Worm (Caenorhabditis elegans): ENCODE measurements around the gene F26C11.3.
A peak's percentile ranks its signal among the peaks of the same experiment; 100 is the strongest.

F26C11.3 gene

DNA sequence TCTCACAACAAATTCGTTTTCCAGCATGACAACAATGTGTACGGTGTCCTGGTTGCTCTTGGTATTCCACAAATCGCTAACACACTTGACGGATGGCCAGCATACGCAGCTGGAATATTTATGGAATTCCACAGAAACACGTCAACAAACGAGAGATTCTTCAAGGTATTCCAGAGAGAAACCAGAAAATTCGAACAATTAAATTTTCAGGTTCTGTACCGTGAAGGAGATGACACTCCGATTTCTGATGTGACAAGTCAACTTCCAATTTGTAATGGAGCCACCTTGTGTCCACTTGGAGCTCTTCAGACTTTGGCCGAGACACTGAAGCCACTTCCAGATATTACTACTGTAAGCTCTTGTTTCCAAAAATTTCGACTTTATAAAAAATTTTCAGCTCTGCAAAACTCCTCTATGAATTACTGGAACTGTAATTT is 19.1 kb upstream of the F26C11.3 start (continued):
- TF ChIP-seq snpc-4 (GFP tag; optimal IDR thresholded peaks at IDR 0.05) (no peak), snpc-4 (tag; optimal IDR thresholded peaks at IDR 0.05) (peak in 1 of 4 experiments; percentile 3), lag-1 (GFP tag; IDR thresholded peaks at IDR 0.05) (no peak), mcd-1 (GFP tag; IDR thresholded peaks at IDR 0.05) (no peak), madf-10 (tag; optimal IDR thresholded peaks at IDR 0.05) (peak; percentile 51), K12H6.12 (tag; optimal IDR thresholded peaks at IDR 0.05) (no peak), F10E7.11 (tag; optimal IDR thresholded peaks at IDR 0.05) (no peak), ztf-6 (GFP tag; IDR thresholded peaks at IDR 0.05) (no peak), unc-130 (GFP tag; optimal IDR thresholded peaks at IDR 0.05) (no peak), Y53F4B.3 (GFP tag; IDR thresholded peaks at IDR 0.05) (no peak), B0035.1 (tag; optimal IDR thresholded peaks at IDR 0.05) (peak; percentile 71), egl-18 (GFP tag; IDR thresholded peaks at IDR 0.05) (no peak), sdz-38 (tag; optimal IDR thresholded peaks at IDR 0.05) (no peak), egl-44 (GFP tag; IDR thresholded peaks at IDR 0.05) (no peak), hmg-1.2 (GFP tag; IDR thresholded peaks at IDR 0.05) (no peak), tlf-1 (GFP tag; optimal IDR thresholded peaks at IDR 0.05) (peak; percentile 64), tbp1 (GFP tag; optimal IDR thresholded peaks at IDR 0.05) (peak; percentile 41), somi-1 (GFP tag; optimal IDR thresholded peaks at IDR 0.05) (no peak), bed-1 (GFP tag; IDR thresholded peaks at IDR 0.05) (no peak), xnd-1 (tag; optimal IDR thresholded peaks at IDR 0.05) (no peak), ztf-26 (tag; optimal IDR thresholded peaks at IDR 0.05) (peak; percentile 14), F52B5.7 (tag; optimal IDR thresholded peaks at IDR 0.05) (peak; percentile 20), F57A8.1 (GFP tag; optimal IDR thresholded peaks at IDR 0.05) (no peak), ceh-79 (tag; optimal IDR thresholded peaks at IDR 0.05) (peak; percentile 48), die-1 (tag; optimal IDR thresholded peaks at IDR 0.05) (peak; percentile 40), mxl-1 (tag; optimal IDR thresholded peaks at IDR 0.05) (no peak), ekl-4 (GFP tag; IDR thresholded peaks at IDR 0.05) (no peak), hmg-20 (GFP tag; IDR thresholded peaks at IDR 0.05) (no peak), hlh-26 (GFP tag; conservative IDR thresholded peaks at IDR 0.05) (no peak), F55B11.4 (tag; optimal IDR thresholded peaks at IDR 0.05; ENCODE audit: borderline replicate concordance, insufficient read depth) (no peak), F39B2.1 (GFP tag; IDR thresholded peaks at IDR 0.05) (no peak), attf-5 (GFP tag; optimal IDR thresholded peaks at IDR 0.05) (no peak), snpc-1.3 (tag; optimal IDR thresholded peaks at IDR 0.05; ENCODE audit: insufficient read depth) (no peak), lir-1 (GFP tag; conservative IDR thresholded peaks at IDR 0.05) (no peak), ama-1 (optimal IDR thresholded peaks at IDR 0.05) (peak; percentile 65), ama-1 (GFP tag; optimal IDR thresholded peaks at IDR 0.05) (no peak), ceh-100 (GFP tag; IDR thresholded peaks at IDR 0.05) (no peak), fkh-3 (tag; optimal IDR thresholded peaks at IDR 0.05) (no peak), snpc-3.4 (tag; optimal IDR thresholded peaks at IDR 0.05) (no peak), Y67H2A.10 (GFP tag; conservative IDR thresholded peaks at IDR 0.05) (no peak), dox-1 (GFP tag; IDR thresholded peaks at IDR 0.05) (no peak), lin-54 (GFP tag; optimal IDR thresholded peaks at IDR 0.05) (no peak), lsy-27 (tag; optimal IDR thresholded peaks at IDR 0.05; ENCODE audit: borderline replicate concordance, insufficient read depth) (no peak), ceh-91 (GFP tag; IDR thresholded peaks at IDR 0.05) (no peak), Y53G8AR.9 (GFP tag; conservative IDR thresholded peaks at IDR 0.05) (no peak; the same call in 1 of the 2 replicates), ztf-18 (tag; optimal IDR thresholded peaks at IDR 0.05) (no peak), lin-40 (tag; optimal IDR thresholded peaks at IDR 0.05) (peak; percentile 60), nfya-1 (tag; optimal IDR thresholded peaks at IDR 0.05; ENCODE audit: borderline replicate concordance, insufficient read depth) (no peak), B0261.1 (tag; optimal IDR thresholded peaks at IDR 0.05) (no peak), efl-1 (GFP tag; optimal IDR thresholded peaks at IDR 0.05) (no peak)

Data from whole organism, young adult.